Worm (Caenorhabditis elegans) whole organism, L1 larva: ENCODE data around the gene C16A3.2.

Experiments used
- C34B4.2 ChIP-seq: sonication (generic microtip); optimal IDR thresholded peaks from 2 replicates; lab custom pipeline; 2017; ENCODE audit warnings: mild to moderate bottlenecking, missing genetic modification characterization, missing compliant biosample characterization
- F16B12.6 ChIP-seq: fragments of 150-350 bp; optimal IDR thresholded peaks from 2 replicates; lab custom pipeline; 2014; ENCODE audit warnings: missing biosample characterization, missing genetic modification characterization
- Y116A8C.19 ChIP-seq: sonication (generic microtip); optimal IDR thresholded peaks from 2 replicates; lab custom pipeline; 2016; ENCODE audit warnings: missing compliant biosample characterization, missing genetic modification characterization, borderline replicate concordance
- alr-1 ChIP-seq: fragments of 200-800 bp; sonication (Bioruptor generic); optimal IDR thresholded peaks from 2 replicates; lab custom pipeline; 2018; ENCODE audit warnings: borderline replicate concordance, mild to moderate bottlenecking, missing genetic modification characterization, missing compliant biosample characterization
- aly-2 ChIP-seq: fragments of 150-350 bp; optimal IDR thresholded peaks from 2 replicates; lab custom pipeline; 2014; ENCODE audit warnings: missing biosample characterization, missing genetic modification characterization
- ama-1 ChIP-seq: fragments of 150-350 bp; optimal IDR thresholded peaks from 2 replicates; lab custom pipeline; 2014
- blmp-1 ChIP-seq: fragments of 150-350 bp; optimal IDR thresholded peaks from 2 replicates; lab custom pipeline; 2014; ENCODE audit warnings: missing biosample characterization, missing genetic modification characterization
- dpl-1 ChIP-seq, 3 experiments: fragments of 150-350 bp in 2 of 3; sonication (generic microtip) in 1 of 3; optimal IDR thresholded peaks; 2 replicates each; lab custom pipeline; 2014 to 2017; ENCODE audit warnings: missing biosample characterization in 3 of 3, missing genetic modification characterization in 3 of 3, missing genetic modification reagents in 3 of 3
- dsc-1 ChIP-seq: sonication (generic microtip); optimal IDR thresholded peaks from 2 replicates; lab custom pipeline; 2016; ENCODE audit warnings: mild to moderate bottlenecking, missing genetic modification characterization, missing compliant biosample characterization
- efl-1 ChIP-seq, 4 experiments: fragments of 150-350 bp; optimal IDR thresholded peaks in 3 of 4; peaks in 1 of 4; 1 replicate in 1 of 4; 2 replicates in 3 of 4; lab custom pipeline; 2014; ENCODE audit warnings: missing biosample characterization in 2 of 4, missing genetic modification characterization in 2 of 4, missing genetic modification reagents in 2 of 4
- efl-3 ChIP-seq: fragments of 200-800 bp; sonication (Bioruptor generic); optimal IDR thresholded peaks from 2 replicates; lab custom pipeline; 2018; ENCODE audit warnings: mild to moderate bottlenecking, missing genetic modification characterization, missing compliant biosample characterization
- egl-13 ChIP-seq: sonication (generic microtip); optimal IDR thresholded peaks from 2 replicates; lab custom pipeline; 2016; ENCODE audit warnings: missing genotype, missing genetic modification reagents, missing genetic modification characterization, missing compliant biosample characterization
- egl-27 ChIP-seq, 2 experiments: fragments of 150-350 bp in 1 of 2; sonication (generic microtip); optimal IDR thresholded peaks; 3 replicates each; lab custom pipeline; 2017 to 2018; ENCODE audit warnings: missing biosample characterization in 2 of 2, missing genetic modification characterization in 2 of 2, missing genetic modification reagents in 2 of 2
- elt-2 ChIP-seq: sonication (generic microtip); optimal IDR thresholded peaks from 2 replicates; lab custom pipeline; 2016; ENCODE audit warnings: missing genetic modification characterization, mild to moderate bottlenecking, inconsistent platforms, missing compliant biosample characterization, missing genetic modification reagents
- elt-3 ChIP-seq, 6 experiments: fragments of 150-350 bp in 1 of 6; sonication (generic microtip); optimal IDR thresholded peaks; 2 replicates each; lab custom pipeline; 2017 to 2018; ENCODE audit warnings: missing biosample characterization in 6 of 6, missing genetic modification characterization in 6 of 6, inconsistent platforms in 1 of 6
- fkh-4 ChIP-seq: sonication (generic microtip); optimal IDR thresholded peaks from 2 replicates; lab custom pipeline; 2016; ENCODE audit warnings: missing compliant biosample characterization, missing genetic modification characterization, borderline replicate concordance
- fos-1 ChIP-seq: fragments of 150-350 bp; optimal IDR thresholded peaks from 2 replicates; lab custom pipeline; 2014; ENCODE audit warnings: missing biosample characterization, missing genetic modification characterization
- hlh-17 ChIP-seq: fragments of 200-800 bp; sonication (Bioruptor generic); optimal IDR thresholded peaks from 2 replicates; lab custom pipeline; 2018; ENCODE audit warnings: missing genetic modification characterization, mild to moderate bottlenecking, missing compliant biosample characterization, moderate library complexity, borderline replicate concordance
- hpl-2 ChIP-seq: fragments of 150-350 bp; optimal IDR thresholded peaks from 2 replicates; lab custom pipeline; 2014; ENCODE audit warnings: missing biosample characterization, missing genetic modification reagents, missing genetic modification characterization
- isw-1 ChIP-seq: fragments of 200-800 bp; sonication (Bioruptor generic); IDR thresholded peaks from 2 replicates; pipeline ENCODE4 v1.3.6; 2022; ENCODE audit warnings: missing genetic modification characterization, missing compliant biosample characterization
- jun-1 ChIP-seq: fragments of 150-350 bp; optimal IDR thresholded peaks from 2 replicates; lab custom pipeline; 2014; ENCODE audit warnings: missing biosample characterization, missing genetic modification reagents, missing genetic modification characterization
- lin-13 ChIP-seq: fragments of 150-350 bp; optimal IDR thresholded peaks from 2 replicates; lab custom pipeline; 2014; ENCODE audit warnings: missing biosample characterization, missing genetic modification reagents, missing genetic modification characterization
- lin-14 ChIP-seq: fragments of 200-800 bp; sonication (Bioruptor generic); optimal IDR thresholded peaks from 2 replicates; lab custom pipeline; 2018; ENCODE audit warnings: mild to moderate bottlenecking, missing genetic modification characterization, moderate library complexity, missing compliant biosample characterization
- lin-15B ChIP-seq: fragments of 150-350 bp; sonication (generic microtip); optimal IDR thresholded peaks from 3 replicates; lab custom pipeline; 2014; ENCODE audit warnings: missing biosample characterization, missing genetic modification characterization
- lsy-2 ChIP-seq, 2 experiments: fragments of 150-350 bp; optimal IDR thresholded peaks; 2 replicates each; lab custom pipeline; 2014; ENCODE audit warnings: missing biosample characterization in 2 of 2, missing genetic modification characterization in 2 of 2
- mab-9 ChIP-seq: fragments of 200-800 bp; sonication (Bioruptor generic); IDR thresholded peaks from 2 replicates; pipeline ENCODE4 v1.3.6; 2022; ENCODE audit warnings: missing genetic modification reagents, missing genetic modification characterization, missing compliant biosample characterization
- mdl-1 ChIP-seq, 2 experiments: fragments of 150-350 bp; optimal IDR thresholded peaks; 2 replicates each; lab custom pipeline; 2014 to 2017; ENCODE audit warnings: missing biosample characterization in 2 of 2, missing genetic modification characterization in 2 of 2, inconsistent platforms in 1 of 2
- mef-2 ChIP-seq: fragments of 150-350 bp; optimal IDR thresholded peaks from 2 replicates; lab custom pipeline; 2014; ENCODE audit warnings: missing biosample characterization, missing genetic modification characterization
- nhr-11 ChIP-seq: fragments of 150-350 bp; optimal IDR thresholded peaks from 2 replicates; lab custom pipeline; 2014; ENCODE audit warnings: missing biosample characterization, missing genetic modification characterization
- nhr-12 ChIP-seq: sonication (generic microtip); optimal IDR thresholded peaks from 2 replicates; lab custom pipeline; 2017; ENCODE audit warnings: missing biosample characterization, missing genetic modification characterization
- nhr-19 ChIP-seq: fragments of 200-800 bp; sonication (Bioruptor generic); conservative IDR thresholded peaks from 2 replicates; pipeline ENCODE4 v1.3.6; 2022; ENCODE audit warnings: missing genetic modification characterization, missing compliant biosample characterization
- nhr-71 ChIP-seq: sonication (generic microtip); optimal IDR thresholded peaks from 2 replicates; lab custom pipeline; 2016; ENCODE audit warnings: mild to moderate bottlenecking, missing genetic modification characterization, moderate library complexity, missing compliant biosample characterization
- nhr-76 ChIP-seq: sonication (generic microtip); optimal IDR thresholded peaks from 2 replicates; lab custom pipeline; 2017; ENCODE audit warnings: missing biosample characterization, missing genetic modification characterization
- nhr-77 ChIP-seq: fragments of 150-350 bp; optimal IDR thresholded peaks from 2 replicates; lab custom pipeline; 2014; ENCODE audit warnings: missing biosample characterization, missing genetic modification characterization
- nhr-84 ChIP-seq: sonication (generic microtip); optimal IDR thresholded peaks from 2 replicates; lab custom pipeline; 2017; ENCODE audit warnings: missing biosample characterization, missing genetic modification characterization
- nhr-85 ChIP-seq: sonication (generic microtip); peaks from one replicate; lab custom pipeline; 2016; ENCODE audit warnings: missing genetic modification characterization, inconsistent platforms, missing compliant biosample characterization
- nhr-90 ChIP-seq: sonication (generic microtip); optimal IDR thresholded peaks from 2 replicates; lab custom pipeline; 2016; ENCODE audit warnings: mild to moderate bottlenecking, missing genetic modification characterization, missing compliant biosample characterization; ENCODE audit not compliant: poor library complexity
- pax-3 ChIP-seq: fragments of 200-800 bp; sonication (Bioruptor generic); optimal IDR thresholded peaks from 2 replicates; lab custom pipeline; 2018; ENCODE audit warnings: mild to moderate bottlenecking, missing genetic modification characterization, moderate library complexity, missing compliant biosample characterization
- pqm-1 ChIP-seq: sonication (generic microtip); optimal IDR thresholded peaks from 3 replicates; lab custom pipeline; 2017; ENCODE audit warnings: missing biosample characterization, missing genetic modification characterization
- skn-1 ChIP-seq: fragments of 150-350 bp; optimal IDR thresholded peaks from 2 replicates; lab custom pipeline; 2014; ENCODE audit warnings: missing biosample characterization, missing genetic modification characterization
- sox-4 ChIP-seq: sonication (generic microtip); optimal IDR thresholded peaks from 2 replicates; lab custom pipeline; 2016; ENCODE audit warnings: missing genetic modification characterization, missing compliant biosample characterization
- sptf-1 ChIP-seq: fragments of 150-350 bp; optimal IDR thresholded peaks from 2 replicates; lab custom pipeline; 2014; ENCODE audit warnings: missing biosample characterization, missing genetic modification characterization
- sup-37 ChIP-seq: fragments of 200-800 bp; sonication (Bioruptor generic); optimal IDR thresholded peaks from 2 replicates; lab custom pipeline; 2018; ENCODE audit warnings: mild to moderate bottlenecking, missing genetic modification characterization, missing compliant biosample characterization
- swsn-7 ChIP-seq: sonication (generic microtip); optimal IDR thresholded peaks from 2 replicates; lab custom pipeline; 2016; ENCODE audit warnings: missing genetic modification characterization, missing compliant biosample characterization
- unc-62 ChIP-seq: fragments of 150-350 bp; optimal IDR thresholded peaks from 2 replicates; lab custom pipeline; 2014; ENCODE audit warnings: missing biosample characterization, missing genetic modification reagents, missing genetic modification characterization
- unc-98 ChIP-seq: fragments of 200-800 bp; sonication (Bioruptor generic); IDR thresholded peaks from 2 replicates; pipeline ENCODE4 v1.3.6; 2022; ENCODE audit warnings: missing genetic modification characterization, missing compliant biosample characterization
- vab-15 ChIP-seq: sonication (generic microtip); optimal IDR thresholded peaks from 2 replicates; lab custom pipeline; 2017; ENCODE audit warnings: missing genotype, mild to moderate bottlenecking, missing genetic modification characterization, missing compliant biosample characterization
- xbp-1 ChIP-seq: sonication (generic microtip); optimal IDR thresholded peaks from 2 replicates; lab custom pipeline; 2016; ENCODE audit warnings: missing genetic modification characterization, missing compliant biosample characterization
- zag-1 ChIP-seq: fragments of 150-350 bp; optimal IDR thresholded peaks from 2 replicates; lab custom pipeline; 2014; ENCODE audit warnings: missing biosample characterization, missing genetic modification characterization
- zip-4 ChIP-seq: fragments of 200-800 bp; sonication (Bioruptor generic); optimal IDR thresholded peaks from 2 replicates; lab custom pipeline; 2018; ENCODE audit warnings: mild to moderate bottlenecking, missing genetic modification characterization, moderate library complexity, missing compliant biosample characterization
- ztf-11 ChIP-seq, 2 experiments: sonication (generic microtip); optimal IDR thresholded peaks; 2 replicates each; lab custom pipeline; 2016 to 2017; ENCODE audit warnings: missing genetic modification characterization in 2 of 2, missing biosample characterization in 1 of 2, missing compliant biosample characterization in 1 of 2
- ztf-4 ChIP-seq: fragments of 150-350 bp; optimal IDR thresholded peaks from 2 replicates; lab custom pipeline; 2014; ENCODE audit warnings: missing biosample characterization, missing genetic modification characterization

C16A3.2 gene

ce11 chrIII:6344737-6345136 lies 44.9 kb upstream of the C16A3.2 start:
- TF ChIP-seq mdl-1 (tag; optimal IDR thresholded peaks at IDR 0.05; lab: Kevin White, UChicago): peak in 1 of 2 experiments; percentile 79
- TF ChIP-seq sptf-1 (tag; lab: Kevin White, UChicago): no peak
- TF ChIP-seq F16B12.6 (tag; lab: Kevin White, UChicago): peak; percentile 97
- peak; percentile 64 for TF ChIP-seq jun-1 (tag; lab: Kevin White, UChicago)
- 0 out of 2 replicates have a peak, but pooled peaks have one; percentile 26 for TF ChIP-seq unc-98 (GFP tag; lab: Robert Waterston, UW)
- TF ChIP-seq unc-62 (GFP tag; lab: Kevin White, UChicago): no peak
- TF ChIP-seq ama-1 (lab: Kevin White, UChicago): peak; percentile 44
- TF ChIP-seq egl-13 (tag; lab: Kevin White, UChicago): no peak
- TF ChIP-seq nhr-77: peak; percentile 83
- peak; percentile 66 for TF ChIP-seq skn-1 (tag; lab: Kevin White, UChicago)
- peak; percentile 93 for TF ChIP-seq nhr-71
- no peak for TF ChIP-seq sox-4 (tag; lab: Kevin White, UChicago)
- TF ChIP-seq elt-3 (tag; optimal IDR thresholded peaks at IDR 0.05; lab: Kevin White, UChicago): peak in 3 of 6 experiments; percentile 25 to 68 (median 64)
- peak; percentile 84 for TF ChIP-seq zag-1 (tag; lab: Kevin White, UChicago)
- TF ChIP-seq lin-14: peak; percentile 91
- TF ChIP-seq egl-27 (tag; optimal IDR thresholded peaks at IDR 0.05; lab: Kevin White, UChicago): peak in 1 of 2 experiments; percentile 21
- TF ChIP-seq xbp-1 (tag; lab: Kevin White, UChicago): peak; percentile 80
- peak; percentile 85 to 86 for TF ChIP-seq efl-1 (optimal IDR thresholded peaks at IDR 0.05; lab: Kevin White, UChicago)
- TF ChIP-seq efl-1 (GFP tag; optimal IDR thresholded peaks at IDR 0.05 in 1 of 2; lab: Kevin White, UChicago): peak; percentile 75 to 97
- peak; percentile 54 for TF ChIP-seq mab-9 (GFP tag; lab: Robert Waterston, UW)
- peak; percentile 68 to 79 (median 78) for TF ChIP-seq dpl-1 (GFP tag; optimal IDR thresholded peaks at IDR 0.05; lab: Kevin White, UChicago)
- no peak for TF ChIP-seq hlh-17 (GFP tag; lab: Kevin White, UChicago)
- peak in 1 of 2 experiments; percentile 40 for TF ChIP-seq ztf-11 (tag; optimal IDR thresholded peaks at IDR 0.05; lab: Kevin White, UChicago)
- TF ChIP-seq blmp-1 (tag; lab: Kevin White, UChicago): peak; percentile 28
- no peak for TF ChIP-seq efl-3 (GFP tag; lab: Kevin White, UChicago)
- TF ChIP-seq nhr-12: no peak
- TF ChIP-seq fkh-4 (tag; lab: Kevin White, UChicago): peak; percentile 44
- TF ChIP-seq nhr-85 (tag; lab: Kevin White, UChicago): peak; percentile 94
- TF ChIP-seq fos-1 (tag; lab: Kevin White, UChicago): peak; percentile 87
- TF ChIP-seq alr-1 (tag; lab: Kevin White, UChicago): no peak
- no peak for TF ChIP-seq pqm-1 (tag; lab: Kevin White, UChicago)
- TF ChIP-seq hpl-2 (GFP tag; lab: Kevin White, UChicago): peak; percentile 73
- TF ChIP-seq Y116A8C.19 (tag; lab: Kevin White, UChicago): no peak
- peak; percentile 83 for TF ChIP-seq nhr-90 (tag; lab: Kevin White, UChicago)
- TF ChIP-seq zip-4 (GFP tag; lab: Kevin White, UChicago): peak; percentile 39
- TF ChIP-seq pax-3 (tag; lab: Kevin White, UChicago): peak; percentile 30
- TF ChIP-seq sup-37 (GFP tag; lab: Kevin White, UChicago): peak; percentile 74
- peak; percentile 98 to 99 for TF ChIP-seq lsy-2 (tag; optimal IDR thresholded peaks at IDR 0.05; lab: Kevin White, UChicago)
- TF ChIP-seq lin-13 (GFP tag; lab: Kevin White, UChicago): peak; percentile 90
- TF ChIP-seq nhr-19 (GFP tag; lab: Robert Waterston, UW): peak; percentile 88
- TF ChIP-seq nhr-11 (tag; lab: Kevin White, UChicago): no peak
- no peak for TF ChIP-seq C34B4.2
- peak; percentile 77 for TF ChIP-seq isw-1
- TF ChIP-seq aly-2 (tag; lab: Kevin White, UChicago): peak; percentile 88
- TF ChIP-seq nhr-84 (tag; lab: Kevin White, UChicago): no peak
- no peak for TF ChIP-seq mef-2 (tag; lab: Kevin White, UChicago)
- TF ChIP-seq lin-15B (tag; lab: Kevin White, UChicago): peak; percentile 51
- peak; percentile 84 for TF ChIP-seq dsc-1 (tag; lab: Kevin White, UChicago)
- peak; percentile 68 for TF ChIP-seq ztf-4
- TF ChIP-seq nhr-76 (tag; lab: Kevin White, UChicago): no peak
- TF ChIP-seq elt-2: peak; percentile 39
- no peak for TF ChIP-seq vab-15 (tag; lab: Kevin White, UChicago)
- TF ChIP-seq swsn-7 (tag; lab: Kevin White, UChicago): peak; percentile 89
